Worm (Caenorhabditis elegans): ENCODE data around the gene gst-34.
A peak's percentile ranks its signal among the peaks of the same experiment; 100 is the strongest.

gst-34 gene

ce11 chrII:15209309-15209708 is 26.3 kb upstream of the gst-34 start (continued):
- no peak for TF ChIP-seq efl-1 (optimal IDR thresholded peaks at IDR 0.05)
- TF ChIP-seq efl-1 (GFP tag; optimal IDR thresholded peaks at IDR 0.05 in 1 of 2) = peak in 1 of 2 experiments; percentile 50
- no peak for TF ChIP-seq C04F5.9 (tag; optimal IDR thresholded peaks at IDR 0.05)
- TF ChIP-seq blmp-1 (tag; optimal IDR thresholded peaks at IDR 0.05) = peak; percentile 73
- TF ChIP-seq nhr-76 (tag; optimal IDR thresholded peaks at IDR 0.05) = no peak
- no peak for TF ChIP-seq jun-1 (tag; optimal IDR thresholded peaks at IDR 0.05)
- TF ChIP-seq lsy-2 (tag; optimal IDR thresholded peaks at IDR 0.05) = peak in 1 of 2 experiments; percentile 22
- peak; percentile 15 for TF ChIP-seq fkh-8 (tag; optimal IDR thresholded peaks at IDR 0.05)
- TF ChIP-seq lin-14 (GFP tag; optimal IDR thresholded peaks at IDR 0.05) = peak; percentile 50
- TF ChIP-seq ztf-11 (tag; optimal IDR thresholded peaks at IDR 0.05) = no peak
- no peak for TF ChIP-seq snpc-4 (tag; optimal IDR thresholded peaks at IDR 0.05)
- TF ChIP-seq elt-3 (tag; optimal IDR thresholded peaks at IDR 0.05) = no peak
- no peak for TF ChIP-seq aha-1 (tag; optimal IDR thresholded peaks at IDR 0.05)
- TF ChIP-seq tlp-1 (tag; optimal IDR thresholded peaks at IDR 0.05) = no peak
- no peak for TF ChIP-seq fkh-4 (tag; optimal IDR thresholded peaks at IDR 0.05; ENCODE audit: borderline replicate concordance)
- no peak for TF ChIP-seq lin-15B (tag; optimal IDR thresholded peaks at IDR 0.05)
- peak; percentile 83 for TF ChIP-seq nhr-85 (tag)
- TF ChIP-seq lin-39 (tag; optimal IDR thresholded peaks at IDR 0.05) = no peak
- no peak for TF ChIP-seq hlh-17 (GFP tag; optimal IDR thresholded peaks at IDR 0.05; ENCODE audit: borderline replicate concordance)
- TF ChIP-seq dpl-1 (GFP tag; optimal IDR thresholded peaks at IDR 0.05) = no peak
- TF ChIP-seq unc-130 (tag; optimal IDR thresholded peaks at IDR 0.05) = no peak
- TF ChIP-seq swsn-7 (tag; optimal IDR thresholded peaks at IDR 0.05) = no peak

- TF ChIP-seq F16B12.6 (tag; optimal IDR thresholded peaks at IDR 0.05) (no peak), hpl-2 (GFP tag; optimal IDR thresholded peaks at IDR 0.05) (no peak), unc-30 (tag; optimal IDR thresholded peaks at IDR 0.05) (no peak), dpl-1 (GFP tag; optimal IDR thresholded peaks at IDR 0.05) (no peak)
Measured at ce11 chrII:15208874-15209273, 25.8 kb upstream of the gst-34 start.

ce11 chrII:15208151-15208550 is 25.1 kb upstream of the gst-34 start:
- no peak for TF ChIP-seq efl-3 (GFP tag; optimal IDR thresholded peaks at IDR 0.05)
- TF ChIP-seq ceh-63 (GFP tag; optimal IDR thresholded peaks at IDR 0.05) = no peak
- peak; percentile 79 to 81 for TF ChIP-seq efl-1 (optimal IDR thresholded peaks at IDR 0.05)
- peak; percentile 84 to 98 for TF ChIP-seq efl-1 (GFP tag; optimal IDR thresholded peaks at IDR 0.05 in 1 of 2)
- no peak for TF ChIP-seq zag-1 (tag; optimal IDR thresholded peaks at IDR 0.05)
- no peak for TF ChIP-seq snu-23 (GFP tag; optimal IDR thresholded peaks at IDR 0.05)
- no peak for TF ChIP-seq mep-1 (tag; optimal IDR thresholded peaks at IDR 0.05)
- no peak for TF ChIP-seq ztf-4 (tag; optimal IDR thresholded peaks at IDR 0.05)
- peak; percentile 73 for TF ChIP-seq F16B12.6 (tag; optimal IDR thresholded peaks at IDR 0.05)
- no peak for TF ChIP-seq fkh-8 (tag; optimal IDR thresholded peaks at IDR 0.05)
- TF ChIP-seq nhr-19 (GFP tag; conservative IDR thresholded peaks at IDR 0.05) = no peak
- TF ChIP-seq dpl-1 (GFP tag; optimal IDR thresholded peaks at IDR 0.05) = peak; percentile 66 to 81 (median 71)
- no peak for TF ChIP-seq fos-1 (tag; optimal IDR thresholded peaks at IDR 0.05)
- no peak for TF ChIP-seq blmp-1 (tag; optimal IDR thresholded peaks at IDR 0.05)
- peak; percentile 70 to 77 for TF ChIP-seq lin-35 (GFP tag; optimal IDR thresholded peaks at IDR 0.05)
- TF ChIP-seq lin-14 (GFP tag; optimal IDR thresholded peaks at IDR 0.05) = no peak
- TF ChIP-seq lin-15B (tag; optimal IDR thresholded peaks at IDR 0.05) = no peak
- no peak for TF ChIP-seq nhr-12 (tag; optimal IDR thresholded peaks at IDR 0.05)
- peak; percentile 0 for TF ChIP-seq nhr-20 (tag; optimal IDR thresholded peaks at IDR 0.05)
- no peak for TF ChIP-seq nhr-71 (tag; optimal IDR thresholded peaks at IDR 0.05)
- TF ChIP-seq ama-1 (optimal IDR thresholded peaks at IDR 0.05) = no peak
- no peak for TF ChIP-seq tlp-1 (tag; optimal IDR thresholded peaks at IDR 0.05)
- TF ChIP-seq pqm-1 (tag; optimal IDR thresholded peaks at IDR 0.05) = no peak
- no peak for TF ChIP-seq mab-9 (GFP tag; IDR thresholded peaks at IDR 0.05)
- no peak for TF ChIP-seq lin-39 (tag; optimal IDR thresholded peaks at IDR 0.05)
- no peak for TF ChIP-seq sptf-1 (tag; optimal IDR thresholded peaks at IDR 0.05)
- TF ChIP-seq lsy-2 (tag; optimal IDR thresholded peaks at IDR 0.05) = peak; percentile 84 to 93
- no peak for TF ChIP-seq nhr-77 (tag; optimal IDR thresholded peaks at IDR 0.05)
- TF ChIP-seq egl-13 (tag; optimal IDR thresholded peaks at IDR 0.05) = no peak
- no peak for TF ChIP-seq vab-15 (tag; optimal IDR thresholded peaks at IDR 0.05)

Measured in whole organism, L1 larva.